Worm (Caenorhabditis elegans) whole organism, young adult: ENCODE data around the gene K10H10.7.

Experiments used
- B0261.1 ChIP-seq: sonication (generic microtip); optimal IDR thresholded peaks from 2 replicates; lab custom pipeline; 2016; ENCODE audit warnings: mild to moderate bottlenecking, missing genetic modification characterization, moderate library complexity, missing compliant biosample characterization
- C17E4.6 ChIP-seq: fragments of 200-800 bp; sonication (Bioruptor generic); IDR thresholded peaks from 2 replicates; pipeline ENCODE4 v1.3.6; 2022; ENCODE audit warnings: missing genetic modification reagents, missing genetic modification characterization, missing compliant biosample characterization
- F33H1.4 ChIP-seq: fragments of 200-800 bp; sonication (Bioruptor generic); IDR thresholded peaks from 2 replicates; pipeline ENCODE4 v1.3.6; 2022; ENCODE audit warnings: missing genetic modification reagents, missing genetic modification characterization, missing compliant biosample characterization
- F37B4.10 ChIP-seq: fragments of 200-800 bp; sonication (Bioruptor generic); IDR thresholded peaks from 2 replicates; pipeline ENCODE4 v1.3.6; 2022; ENCODE audit warnings: missing genetic modification characterization, missing compliant biosample characterization
- F57A8.1 ChIP-seq: fragments of 200-800 bp; sonication (Bioruptor generic); optimal IDR thresholded peaks from 2 replicates; lab custom pipeline; 2018; ENCODE audit warnings: mild to moderate bottlenecking, missing genetic modification characterization, moderate library complexity, missing compliant biosample characterization
- K11D2.4 ChIP-seq: fragments of 200-800 bp; sonication (Bioruptor generic); IDR thresholded peaks from 2 replicates; pipeline ENCODE4 v1.3.6; 2022; ENCODE audit warnings: missing genetic modification reagents, missing genetic modification characterization, missing compliant biosample characterization
- atf-7 ChIP-seq: sonication (generic microtip); optimal IDR thresholded peaks from 2 replicates; lab custom pipeline; 2017; ENCODE audit warnings: mild to moderate bottlenecking, missing genetic modification characterization, missing compliant biosample characterization
- athp-1 ChIP-seq: sonication (generic microtip); optimal IDR thresholded peaks from 2 replicates; lab custom pipeline; 2017; ENCODE audit warnings: mild to moderate bottlenecking, missing genetic modification characterization, missing compliant biosample characterization
- bed-2 ChIP-seq: fragments of 200-800 bp; sonication (Bioruptor generic); IDR thresholded peaks from 2 replicates; pipeline ENCODE4 v1.3.6; 2022; ENCODE audit warnings: missing genetic modification reagents, missing genetic modification characterization, missing compliant biosample characterization
- ccch-3 ChIP-seq: fragments of 200-800 bp; sonication (Bioruptor generic); optimal IDR thresholded peaks from 2 replicates; lab custom pipeline; 2018; ENCODE audit warnings: mild to moderate bottlenecking, missing genetic modification characterization, missing compliant biosample characterization
- cebp-2 ChIP-seq: fragments of 200-800 bp; sonication (Bioruptor generic); IDR thresholded peaks from 2 replicates; pipeline ENCODE4 v1.3.6; 2022; ENCODE audit warnings: missing genetic modification characterization, missing compliant biosample characterization
- ceh-58 ChIP-seq: fragments of 200-800 bp; sonication (Bioruptor generic); IDR thresholded peaks from 2 replicates; pipeline ENCODE4 v1.3.6; 2022; ENCODE audit warnings: missing genetic modification characterization, missing compliant biosample characterization
- ceh-79 ChIP-seq: sonication (generic microtip); optimal IDR thresholded peaks from 2 replicates; lab custom pipeline; 2017; ENCODE audit warnings: mild to moderate bottlenecking, missing genetic modification characterization, missing compliant biosample characterization
- ceh-91 ChIP-seq: fragments of 200-800 bp; sonication (Bioruptor generic); IDR thresholded peaks from 2 replicates; pipeline ENCODE4 v1.3.6; 2022; ENCODE audit warnings: missing genetic modification reagents, missing genetic modification characterization, missing compliant biosample characterization
- chd-7 ChIP-seq: sonication (generic microtip); optimal IDR thresholded peaks from 2 replicates; lab custom pipeline; 2016; ENCODE audit warnings: mild to moderate bottlenecking, missing genetic modification characterization, moderate library complexity, missing compliant biosample characterization
- dox-1 ChIP-seq: fragments of 200-800 bp; sonication (Bioruptor generic); IDR thresholded peaks from 2 replicates; pipeline ENCODE4 v1.3.6; 2022; ENCODE audit warnings: missing genetic modification reagents, missing genetic modification characterization, missing compliant biosample characterization
- efl-1 ChIP-seq: fragments of 150-350 bp; optimal IDR thresholded peaks from 2 replicates; lab custom pipeline; 2014; ENCODE audit warnings: missing biosample characterization, missing genetic modification reagents, missing genetic modification characterization
- egl-44 ChIP-seq: fragments of 200-800 bp; sonication (Bioruptor generic); IDR thresholded peaks from 2 replicates; pipeline ENCODE4 v1.3.6; 2022; ENCODE audit warnings: missing genetic modification reagents, missing genetic modification characterization, missing compliant biosample characterization
- ekl-4 ChIP-seq: fragments of 200-800 bp; sonication (Bioruptor generic); IDR thresholded peaks from 2 replicates; pipeline ENCODE4 v1.3.6; 2022; ENCODE audit warnings: missing genetic modification reagents, missing genetic modification characterization, missing compliant biosample characterization
- gei-17 ChIP-seq: fragments of 200-800 bp; sonication (Bioruptor generic); optimal IDR thresholded peaks from 2 replicates; lab custom pipeline; 2018; ENCODE audit warnings: mild to moderate bottlenecking, missing genetic modification characterization, missing compliant biosample characterization
- hlh-12 ChIP-seq: sonication (generic microtip); optimal IDR thresholded peaks from 2 replicates; lab custom pipeline; 2016; ENCODE audit warnings: missing genetic modification characterization, missing compliant biosample characterization
- hmg-1.2 ChIP-seq: fragments of 200-800 bp; sonication (Bioruptor generic); IDR thresholded peaks from 2 replicates; pipeline ENCODE4 v1.3.6; 2022; ENCODE audit warnings: missing genetic modification reagents, missing genetic modification characterization, missing compliant biosample characterization
- hmg-20 ChIP-seq: fragments of 200-800 bp; sonication (Bioruptor generic); IDR thresholded peaks from 2 replicates; pipeline ENCODE4 v1.3.6; 2022; ENCODE audit warnings: missing genetic modification reagents, missing genetic modification characterization, missing compliant biosample characterization
- hrde-1 ChIP-seq: sonication (generic microtip); optimal IDR thresholded peaks from 2 replicates; lab custom pipeline; 2016; ENCODE audit warnings: missing genetic modification characterization, mild to moderate bottlenecking, missing compliant biosample characterization, moderate library complexity, missing genotype, missing genetic modification reagents, borderline replicate concordance
- lag-1 ChIP-seq: fragments of 200-800 bp; sonication (Bioruptor generic); IDR thresholded peaks from 2 replicates; pipeline ENCODE4 v1.3.6; 2022; ENCODE audit warnings: missing genetic modification reagents, missing genetic modification characterization, missing compliant biosample characterization
- let-607 ChIP-seq, 2 experiments: fragments of 200-800 bp in 1 of 2; sonication (Bioruptor generic) in 1 of 2; sonication (generic microtip) in 1 of 2; optimal IDR thresholded peaks; 2 replicates each; lab custom pipeline; 2016 to 2018; ENCODE audit warnings: mild to moderate bottlenecking in 2 of 2, missing compliant biosample characterization in 2 of 2, missing genetic modification characterization in 2 of 2, moderate library complexity in 2 of 2, missing genotype in 1 of 2
- lin-26 ChIP-seq: fragments of 200-800 bp; sonication (Bioruptor generic); IDR thresholded peaks from 2 replicates; pipeline ENCODE4 v1.3.6; 2022; ENCODE audit warnings: missing genetic modification reagents, missing genetic modification characterization, missing compliant biosample characterization
- lin-35 ChIP-seq, 3 experiments: fragments of 150-350 bp in 2 of 3; sonication (generic microtip) in 1 of 3; optimal IDR thresholded peaks; 2 replicates each; lab custom pipeline; 2014 to 2018; ENCODE audit warnings: missing biosample characterization in 3 of 3, missing genetic modification characterization in 3 of 3, missing genetic modification reagents in 3 of 3
- lin-54 ChIP-seq: fragments of 200-800 bp; sonication (Bioruptor generic); optimal IDR thresholded peaks from 2 replicates; lab custom pipeline; 2018; ENCODE audit warnings: mild to moderate bottlenecking, missing genetic modification characterization, missing compliant biosample characterization
- lir-1 ChIP-seq: fragments of 200-800 bp; sonication (Bioruptor generic); conservative IDR thresholded peaks from 2 replicates; pipeline ENCODE4 v1.3.6; 2022; ENCODE audit warnings: missing genetic modification reagents, missing genetic modification characterization, missing compliant biosample characterization
- lsy-27 ChIP-seq: sonication (generic microtip); optimal IDR thresholded peaks from 2 replicates; lab custom pipeline; 2017; ENCODE audit warnings: missing genetic modification characterization, mild to moderate bottlenecking, missing compliant biosample characterization, antibody characterized with exemption, missing genotype, borderline replicate concordance; ENCODE audit not compliant: insufficient read depth
- madf-6 ChIP-seq: fragments of 200-800 bp; sonication (Bioruptor generic); IDR thresholded peaks from 2 replicates; pipeline ENCODE4 v1.3.6; 2022; ENCODE audit warnings: missing genetic modification reagents, missing genetic modification characterization, missing compliant biosample characterization
- nfya-2 ChIP-seq: fragments of 200-800 bp; sonication (Bioruptor generic); IDR thresholded peaks from 2 replicates; pipeline ENCODE4 v1.3.6; 2022; ENCODE audit warnings: missing genetic modification reagents, missing genetic modification characterization, missing compliant biosample characterization
- nhr-27 ChIP-seq: fragments of 200-800 bp; sonication (Bioruptor generic); optimal IDR thresholded peaks from 2 replicates; lab custom pipeline; 2018; ENCODE audit warnings: mild to moderate bottlenecking, missing genetic modification characterization, moderate library complexity, missing compliant biosample characterization
- nhr-80 ChIP-seq: sonication (generic microtip); optimal IDR thresholded peaks from 2 replicates; lab custom pipeline; 2016; ENCODE audit warnings: missing genetic modification characterization, missing compliant biosample characterization
- pbrm-1 ChIP-seq: fragments of 200-800 bp; sonication (Bioruptor generic); IDR thresholded peaks from 2 replicates; pipeline ENCODE4 v1.3.6; 2022; ENCODE audit warnings: missing genetic modification reagents, missing genetic modification characterization, missing compliant biosample characterization
- rec-8 ChIP-seq, 2 experiments: sonication (generic microtip); optimal IDR thresholded peaks; 2 replicates each; lab custom pipeline; 2016; ENCODE audit warnings: mild to moderate bottlenecking in 2 of 2, missing genetic modification characterization in 2 of 2, missing genetic modification reagents in 2 of 2, missing genotype in 2 of 2, missing biosample characterization in 1 of 2, missing compliant biosample characterization in 1 of 2, moderate library complexity in 1 of 2
- rpc-1 ChIP-seq, 2 experiments: fragments of 150-350 bp in 1 of 2; sonication (generic microtip) in 1 of 2; optimal IDR thresholded peaks; 2 replicates each; lab custom pipeline; 2014 to 2018; ENCODE audit warnings: missing biosample characterization in 1 of 2, missing genetic modification characterization in 1 of 2, missing genetic modification reagents in 1 of 2, missing genotype in 1 of 2
- snpc-1.1 ChIP-seq: sonication (generic microtip); optimal IDR thresholded peaks from 2 replicates; lab custom pipeline; 2017; ENCODE audit warnings: missing genetic modification characterization, mild to moderate bottlenecking, missing compliant biosample characterization, antibody characterized with exemption, moderate library complexity, missing genotype, missing genetic modification reagents; ENCODE audit not compliant: insufficient read depth
- snpc-1.3 ChIP-seq: sonication (generic microtip); optimal IDR thresholded peaks from 2 replicates; lab custom pipeline; 2017; ENCODE audit warnings: missing genetic modification characterization, mild to moderate bottlenecking, missing compliant biosample characterization, antibody characterized with exemption, moderate library complexity, missing genotype, missing genetic modification reagents; ENCODE audit not compliant: insufficient read depth
- somi-1 ChIP-seq: fragments of 200-800 bp; sonication (Bioruptor generic); optimal IDR thresholded peaks from 2 replicates; lab custom pipeline; 2018; ENCODE audit warnings: mild to moderate bottlenecking, missing genetic modification characterization, missing compliant biosample characterization
- tbx-9 ChIP-seq: sonication (generic microtip); optimal IDR thresholded peaks from 2 replicates; lab custom pipeline; 2016; ENCODE audit warnings: borderline replicate concordance, missing genetic modification characterization, inconsistent platforms, missing compliant biosample characterization
- unc-130 ChIP-seq: sonication (generic microtip); optimal IDR thresholded peaks from 2 replicates; lab custom pipeline; 2016; ENCODE audit warnings: missing genetic modification reagents, missing genetic modification characterization, missing compliant biosample characterization
- ztf-18 ChIP-seq: sonication (generic microtip); optimal IDR thresholded peaks from 2 replicates; lab custom pipeline; 2016; ENCODE audit warnings: missing genotype, mild to moderate bottlenecking, missing genetic modification characterization, missing compliant biosample characterization
- ztf-25 ChIP-seq: fragments of 200-800 bp; sonication (Bioruptor generic); IDR thresholded peaks from 2 replicates; pipeline ENCODE4 v1.3.6; 2022; ENCODE audit warnings: missing genetic modification reagents, missing genetic modification characterization, missing compliant biosample characterization
- ztf-28 ChIP-seq: fragments of 200-800 bp; sonication (Bioruptor generic); IDR thresholded peaks from 2 replicates; pipeline ENCODE4 v1.3.6; 2022; ENCODE audit warnings: missing genetic modification reagents, missing genetic modification characterization, missing compliant biosample characterization
- ztf-3 ChIP-seq: fragments of 200-800 bp; sonication (Bioruptor generic); optimal IDR thresholded peaks from 2 replicates; lab custom pipeline; 2018; ENCODE audit warnings: mild to moderate bottlenecking, missing genetic modification characterization, missing compliant biosample characterization
- ztf-6 ChIP-seq: fragments of 200-800 bp; sonication (Bioruptor generic); IDR thresholded peaks from 2 replicates; pipeline ENCODE4 v1.3.6; 2022; ENCODE audit warnings: missing genetic modification reagents, missing genetic modification characterization, missing compliant biosample characterization

Gene K10H10.7

DNA sequence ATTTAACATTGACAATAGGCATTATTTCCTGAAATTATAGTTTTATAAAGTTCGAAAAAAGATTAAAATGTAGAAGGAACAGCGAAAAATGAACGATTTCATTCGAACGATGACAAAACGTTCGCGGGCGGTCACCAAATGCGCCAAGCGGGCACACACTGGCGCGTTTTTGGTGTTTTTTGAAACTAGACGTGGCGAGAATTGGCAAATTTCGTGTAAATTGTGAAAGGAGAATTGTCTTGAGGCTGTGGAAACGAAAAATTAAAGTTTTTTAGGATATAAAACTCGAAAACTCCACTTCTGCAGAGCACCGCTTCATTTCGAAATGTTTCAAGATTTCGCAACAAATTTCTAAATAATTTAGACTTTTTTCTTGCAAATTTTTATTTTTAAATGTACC is 18.8 kb downstream of the K10H10.7 start, which contains the start of gene usp-14 (continued):
- TF ChIP-seq dox-1 (peak; percentile 61), ztf-18 (tag; lab: Kevin White, UChicago) (peak; percentile 93), nhr-80 (tag; lab: Kevin White, UChicago) (peak; percentile 17), efl-1 (GFP tag; lab: Kevin White, UChicago) (peak; percentile 76), tbx-9 (tag; lab: Kevin White, UChicago) (no peak), lin-35 (GFP tag; optimal IDR thresholded peaks at IDR 0.05; lab: Kevin White, UChicago) (peak in 1 of 3 experiments; percentile 81), egl-44 (GFP tag; lab: Robert Waterston, UW) (no peak), ccch-3 (no peak), ztf-3 (GFP tag; lab: Kevin White, UChicago) (no peak), gei-17 (GFP tag; lab: Kevin White, UChicago) (no peak), bed-2 (GFP tag; lab: Robert Waterston, UW) (no peak), ceh-79 (tag; lab: Kevin White, UChicago) (no peak), C17E4.6 (GFP tag; lab: Robert Waterston, UW) (no peak), K11D2.4 (GFP tag; lab: Robert Waterston, UW) (no peak), ceh-58 (GFP tag; lab: Robert Waterston, UW) (no peak), madf-6 (peak; percentile 79), lag-1 (no peak), unc-130 (no peak), ztf-6 (GFP tag; lab: Robert Waterston, UW) (no peak), nhr-27 (tag; lab: Kevin White, UChicago) (no peak), hmg-1.2 (GFP tag; lab: Robert Waterston, UW) (peak; percentile 45), athp-1 (no peak), let-607 (tag; optimal IDR thresholded peaks at IDR 0.05; lab: Kevin White, UChicago) (peak in 1 of 2 experiments; percentile 29), lir-1 (GFP tag; lab: Robert Waterston, UW) (no peak), hlh-12 (tag; lab: Kevin White, UChicago) (no peak), hrde-1 (no peak), nfya-2 (no peak), rec-8 (tag; optimal IDR thresholded peaks at IDR 0.05; lab: Kevin White, UChicago) (no peak), snpc-1.1 (tag; lab: Kevin White, UChicago) (no peak), lin-54 (GFP tag; lab: Kevin White, UChicago) (peak; percentile 82), F37B4.10 (no peak), snpc-1.3 (no peak), hmg-20 (no peak), pbrm-1 (GFP tag; lab: Robert Waterston, UW) (peak; percentile 62), cebp-2 (GFP tag; lab: Robert Waterston, UW) (no peak), ceh-91 (peak; percentile 13; the same call in 1 of the 2 replicates), atf-7 (tag; lab: Kevin White, UChicago) (no peak), F33H1.4 (GFP tag; lab: Robert Waterston, UW) (0 out of 2 replicates have a peak, but pooled peaks have one; percentile 30), somi-1 (no peak), F57A8.1 (no peak), rpc-1 (optimal IDR thresholded peaks at IDR 0.05; lab: Kevin White, UChicago) (no peak), rpc-1 (tag; optimal IDR thresholded peaks at IDR 0.05; lab: Kevin White, UChicago) (no peak), lsy-27 (tag; lab: Kevin White, UChicago) (no peak), chd-7 (tag; lab: Kevin White, UChicago) (no peak), B0261.1 (no peak), ztf-28 (GFP tag; lab: Robert Waterston, UW) (no peak), ztf-25 (GFP tag; lab: Robert Waterston, UW) (no peak), ekl-4 (GFP tag; lab: Robert Waterston, UW) (no peak), lin-26 (no peak)
